Fruit fly (Drosophila melanogaster): ENCODE data around the gene Cdk5alpha.

DNA sequence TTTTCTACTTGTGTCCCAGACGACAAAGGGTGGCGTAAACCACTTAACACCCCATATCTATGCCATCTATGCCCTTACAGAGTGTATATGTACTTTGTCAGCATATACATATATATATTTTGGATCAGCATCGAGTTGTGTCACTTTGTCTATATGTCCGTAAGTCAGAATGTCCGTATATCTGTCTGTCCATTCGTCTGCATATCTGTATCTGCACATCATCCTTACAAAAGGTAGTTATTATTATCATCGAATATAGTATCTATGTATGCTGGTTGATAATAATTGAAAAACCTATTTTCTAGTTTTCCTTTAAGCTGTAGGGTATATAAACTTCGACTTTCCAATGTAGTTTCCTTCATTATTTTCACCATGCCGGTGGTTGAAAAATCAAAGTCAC lies 40.4 kb upstream of the Cdk5alpha start:
- TF ChIP-seq CG8478 (optimal IDR thresholded peaks at IDR 0.05): no peak
- TF ChIP-seq usp (GFP tag; optimal IDR thresholded peaks at IDR 0.05): no peak
- TF ChIP-seq EcR (GFP tag; optimal IDR thresholded peaks at IDR 0.05): no peak
- TF ChIP-seq pan (optimal IDR thresholded peaks at IDR 0.05): no peak
- no peak for TF ChIP-seq psq (optimal IDR thresholded peaks at IDR 0.05)
